Worm (Caenorhabditis elegans): ENCODE results near the gene arcp-1.

arcp-1 gene

ce11 chrIII:3698366-3698765 lies 60.8 kb downstream of the arcp-1 start:
- TF ChIP-seq aha-1 (tag) (peak; percentile 97), daf-16 (GFP tag; optimal IDR thresholded peaks at IDR 0.05) (no peak), daf-16 (tag; optimal IDR thresholded peaks at IDR 0.05) (no peak)

Measured in whole organism, L4 larva.